Fruit fly (Drosophila melanogaster) whole organism, embryonic: ENCODE results near the gene Irk1.
A peak's percentile ranks its signal among the peaks of the same experiment; 100 is the strongest.

Experiments used
- ATbp ChIP-seq: fragments of 200-800 bp; sonication (Bioruptor generic); optimal IDR thresholded peaks from 2 replicates; lab custom pipeline; 2017; ENCODE audit warnings: missing biosample characterization, mild to moderate bottlenecking, missing genetic modification characterization, missing genetic modification reagents
- B-H1 ChIP-seq: fragments of 200-800 bp; sonication (Bioruptor generic); IDR thresholded peaks from 3 replicates; pipeline ENCODE4 v1.3.6; 2022; ENCODE audit warnings: missing biosample characterization, missing genetic modification characterization
- BEAF-32 ChIP-seq: fragments of 200-800 bp; sonication (Bioruptor generic); optimal IDR thresholded peaks from 3 replicates; lab custom pipeline; 2017; ENCODE audit warnings: missing biosample characterization, missing genetic modification characterization, mild to moderate bottlenecking, moderate library complexity, missing genetic modification reagents
- BtbVII ChIP-seq: fragments of 200-800 bp; sonication (Bioruptor generic); optimal IDR thresholded peaks from 3 replicates; lab custom pipeline; 2017; ENCODE audit warnings: missing biosample characterization, mild to moderate bottlenecking, missing genetic modification characterization
- C15 ChIP-seq: fragments of 200-800 bp; sonication (Bioruptor generic); IDR thresholded peaks from 3 replicates; pipeline ENCODE4 v1.3.6; 2022; ENCODE audit warnings: missing biosample characterization, missing genetic modification characterization
- CG1024 ChIP-seq: fragments of 200-800 bp; sonication (Bioruptor generic); IDR thresholded peaks from 2 replicates; pipeline ENCODE4 v1.3.6; 2022; ENCODE audit warnings: missing biosample characterization, missing genetic modification characterization
- CG11093 ChIP-seq: fragments of 200-800 bp; sonication (Bioruptor generic); IDR thresholded peaks from 3 replicates; pipeline ENCODE4 v1.3.6; 2022; ENCODE audit warnings: missing biosample characterization, missing genetic modification characterization
- CG11723 ChIP-seq: fragments of 200-800 bp; sonication (Bioruptor generic); optimal IDR thresholded peaks from 2 replicates; lab custom pipeline; 2017; ENCODE audit warnings: missing biosample characterization, mild to moderate bottlenecking, missing genetic modification characterization
- CG13775 ChIP-seq: fragments of 200-800 bp; sonication (Bioruptor generic); optimal IDR thresholded peaks from 3 replicates; lab custom pipeline; 2017; ENCODE audit warnings: missing biosample characterization, mild to moderate bottlenecking, missing genetic modification characterization
- CG14050 ChIP-seq: fragments of 200-800 bp; sonication (Bioruptor generic); IDR thresholded peaks from 3 replicates; pipeline ENCODE4 v1.3.6; 2022; ENCODE audit warnings: missing biosample characterization, missing genetic modification characterization
- CG14710 ChIP-seq: fragments of 200-800 bp; sonication (Bioruptor generic); optimal IDR thresholded peaks from 3 replicates; lab custom pipeline; 2019; ENCODE audit warnings: missing biosample characterization, mild to moderate bottlenecking, missing genetic modification characterization, moderate library complexity
- CG15073 ChIP-seq: fragments of 200-800 bp; sonication (Bioruptor generic); optimal IDR thresholded peaks from 2 replicates; lab custom pipeline; 2016; ENCODE audit warnings: missing biosample characterization, missing genetic modification characterization
- CG15514 ChIP-seq: fragments of 200-800 bp; sonication (Bioruptor generic); optimal IDR thresholded peaks from 3 replicates; lab custom pipeline; 2017; ENCODE audit warnings: missing biosample characterization, missing genetic modification characterization, mild to moderate bottlenecking, moderate library complexity, missing genetic modification reagents
- CG16863 ChIP-seq: fragments of 200-800 bp; sonication (Bioruptor generic); optimal IDR thresholded peaks from 3 replicates; lab custom pipeline; 2016; ENCODE audit warnings: missing biosample characterization, missing genetic modification characterization
- CG17912 ChIP-seq: fragments of 200-800 bp; sonication (Bioruptor generic); optimal IDR thresholded peaks from 2 replicates; lab custom pipeline; 2018; ENCODE audit warnings: missing biosample characterization, mild to moderate bottlenecking, missing genetic modification characterization
- CG18476 ChIP-seq: fragments of 200-800 bp; sonication (Bioruptor generic); optimal IDR thresholded peaks from 2 replicates; lab custom pipeline; 2016; ENCODE audit warnings: missing biosample characterization, mild to moderate bottlenecking, missing genetic modification characterization
- CG30403 ChIP-seq: fragments of 200-800 bp; sonication (Bioruptor generic); optimal IDR thresholded peaks from 3 replicates; lab custom pipeline; 2016; ENCODE audit warnings: missing biosample characterization, missing genetic modification characterization
- CG32532 ChIP-seq: fragments of 200-800 bp; sonication (Bioruptor generic); IDR thresholded peaks from 2 replicates; pipeline ENCODE4 v1.3.6; 2022; ENCODE audit warnings: missing biosample characterization, missing genetic modification characterization
- CG3281 ChIP-seq: fragments of 200-800 bp; sonication (Bioruptor generic); optimal IDR thresholded peaks from 3 replicates; lab custom pipeline; 2017; ENCODE audit warnings: missing biosample characterization, mild to moderate bottlenecking, missing genetic modification characterization
- CG6254 ChIP-seq: fragments of 200-800 bp; sonication (Bioruptor generic); optimal IDR thresholded peaks from 3 replicates; lab custom pipeline; 2017; ENCODE audit warnings: mild to moderate bottlenecking, missing biosample characterization, missing genetic modification reagents, missing genetic modification characterization
- CG8290 ChIP-seq, 3 experiments: fragments of 200-800 bp; sonication (Bioruptor generic); optimal IDR thresholded peaks; 2 replicates each; lab custom pipeline; 2016 to 2019; ENCODE audit warnings: missing biosample characterization in 3 of 3, missing genetic modification characterization in 3 of 3, mild to moderate bottlenecking in 2 of 3, moderate library complexity in 1 of 3
- CG8359 ChIP-seq: fragments of 200-800 bp; sonication (Bioruptor generic); optimal IDR thresholded peaks from 2 replicates; lab custom pipeline; 2017; ENCODE audit warnings: missing biosample characterization, mild to moderate bottlenecking, missing genetic modification characterization, borderline replicate concordance
- CTCF ChIP-seq: fragments of 200-800 bp; sonication (Bioruptor generic); optimal IDR thresholded peaks from 2 replicates; lab custom pipeline; 2017; ENCODE audit warnings: missing biosample characterization, mild to moderate bottlenecking, missing genetic modification characterization, moderate library complexity
- CkIIα-i1 ChIP-seq: fragments of 200-800 bp; sonication (Bioruptor generic); IDR thresholded peaks from 2 replicates; pipeline ENCODE4 v1.3.6; 2022; ENCODE audit warnings: missing biosample characterization, missing genetic modification characterization
- Deaf1 ChIP-seq: fragments of 200-800 bp; optimal IDR thresholded peaks from 3 replicates; lab custom pipeline; 2019; ENCODE audit warnings: missing biosample characterization, mild to moderate bottlenecking, missing genetic modification characterization, moderate library complexity
- E2f2 ChIP-seq: fragments of 200-800 bp; sonication (Bioruptor generic); IDR thresholded peaks from 2 replicates; pipeline ENCODE4 v1.3.6; 2022; ENCODE audit warnings: missing biosample characterization, missing genetic modification characterization
- Hmr ChIP-seq: fragments of 200-800 bp; sonication (Bioruptor generic); optimal IDR thresholded peaks from 3 replicates; lab custom pipeline; 2017; ENCODE audit warnings: mild to moderate bottlenecking, missing biosample characterization, missing genetic modification reagents, missing genetic modification characterization
- MTF-1 ChIP-seq: fragments of 200-800 bp; sonication (Bioruptor generic); optimal IDR thresholded peaks from 2 replicates; lab custom pipeline; 2018; ENCODE audit warnings: missing biosample characterization, mild to moderate bottlenecking, missing genetic modification characterization, borderline replicate concordance
- Med ChIP-seq: fragments of 200-800 bp; sonication (Bioruptor generic); peaks from one replicate; lab custom pipeline; 2016; ENCODE audit warnings: missing biosample characterization, missing genetic modification characterization, mild to moderate bottlenecking, inconsistent platforms, moderate library complexity
- Spps ChIP-seq: fragments of 200-800 bp; sonication (Bioruptor generic); optimal IDR thresholded peaks from 2 replicates; lab custom pipeline; 2018; ENCODE audit warnings: missing biosample characterization, mild to moderate bottlenecking, missing genetic modification characterization
- ac ChIP-seq: fragments of 200-800 bp; sonication (Bioruptor generic); optimal IDR thresholded peaks from 3 replicates; lab custom pipeline; 2017; ENCODE audit warnings: missing biosample characterization, mild to moderate bottlenecking, missing genetic modification characterization
- bowl ChIP-seq: fragments of 200-800 bp; sonication (Bioruptor generic); IDR thresholded peaks from 2 replicates; pipeline ENCODE4 v1.3.6; 2022; ENCODE audit warnings: missing biosample characterization, missing genetic modification characterization
- caup ChIP-seq: fragments of 200-800 bp; sonication (Bioruptor generic); optimal IDR thresholded peaks from 3 replicates; lab custom pipeline; 2017; ENCODE audit warnings: missing biosample characterization, mild to moderate bottlenecking, missing genetic modification characterization, moderate library complexity; ENCODE audit not compliant: severe bottlenecking
- crol ChIP-seq: fragments of 200-800 bp; sonication (Bioruptor generic); IDR thresholded peaks from 2 replicates; pipeline ENCODE4 v1.3.6; 2022; ENCODE audit warnings: missing biosample characterization, missing genetic modification characterization
- crp ChIP-seq, 2 experiments: fragments of 200-800 bp; sonication (Bioruptor generic); optimal IDR thresholded peaks; 2 replicates in 1 of 2; 3 replicates in 1 of 2; lab custom pipeline; 2017; ENCODE audit warnings: missing biosample characterization in 2 of 2, missing genetic modification characterization in 2 of 2, mild to moderate bottlenecking in 1 of 2, moderate library complexity in 1 of 2
- emc ChIP-seq: fragments of 200-800 bp; sonication (Bioruptor generic); optimal IDR thresholded peaks from 2 replicates; lab custom pipeline; 2016; ENCODE audit warnings: missing biosample characterization, missing genetic modification characterization
- ftz-f1 ChIP-seq: fragments of 200-800 bp; sonication (Bioruptor generic); optimal IDR thresholded peaks from 2 replicates; lab custom pipeline; 2016; ENCODE audit warnings: missing biosample characterization, missing genetic modification characterization
- gem ChIP-seq: fragments of 200-800 bp; sonication (Bioruptor generic); optimal IDR thresholded peaks from 2 replicates; lab custom pipeline; 2019; ENCODE audit warnings: missing biosample characterization, mild to moderate bottlenecking, missing genetic modification characterization, moderate library complexity
- h ChIP-seq: fragments of >200 bp; optimal IDR thresholded peaks from 2 replicates; lab custom pipeline; 2017
- kay ChIP-seq: fragments of 200-800 bp; sonication (Bioruptor generic); optimal IDR thresholded peaks from 2 replicates; lab custom pipeline; 2016; ENCODE audit warnings: missing biosample characterization, missing genetic modification characterization
- lov ChIP-seq, 2 experiments: fragments of 200-800 bp in 1 of 2; fragments of >200 bp in 1 of 2; sonication (Bioruptor generic) in 1 of 2; IDR thresholded peaks in 1 of 2; optimal IDR thresholded peaks in 1 of 2; 2 replicates in 1 of 2; 3 replicates in 1 of 2; pipeline versions ENCODE4 v1.3.6 to Lab custom; 2017 to 2022; ENCODE audit warnings: missing biosample characterization in 1 of 2, missing genetic modification characterization in 1 of 2
- phol ChIP-seq: fragments of 200-800 bp; sonication (Bioruptor generic); optimal IDR thresholded peaks from 3 replicates; lab custom pipeline; 2018; ENCODE audit warnings: missing biosample characterization, mild to moderate bottlenecking, missing genetic modification characterization, moderate library complexity
- pnt ChIP-seq: fragments of 200-800 bp; sonication (Bioruptor generic); optimal IDR thresholded peaks from 3 replicates; lab custom pipeline; 2016; ENCODE audit warnings: missing biosample characterization, missing genetic modification characterization
- prd ChIP-seq, 3 experiments: fragments of >200 bp in 2 of 3; fragments of 200-800 bp in 1 of 3; sonication (Bioruptor generic) in 1 of 3; optimal IDR thresholded peaks in 2 of 3; IDR thresholded peaks in 1 of 3; 2 replicates in 2 of 3; 3 replicates in 1 of 3; pipeline versions ENCODE4 v1.3.6 to Lab custom; 2017 to 2022; ENCODE audit warnings: missing biosample characterization in 1 of 3, missing genetic modification characterization in 1 of 3
- pzg ChIP-seq: fragments of 200-800 bp; sonication (Bioruptor generic); optimal IDR thresholded peaks from 3 replicates; lab custom pipeline; 2018; ENCODE audit warnings: missing biosample characterization, mild to moderate bottlenecking, missing genetic modification characterization, moderate library complexity
- salm ChIP-seq: fragments of 200-800 bp; sonication (Bioruptor generic); optimal IDR thresholded peaks from 2 replicates; lab custom pipeline; 2018; ENCODE audit warnings: missing biosample characterization, mild to moderate bottlenecking, missing genetic modification characterization
- sens ChIP-seq: fragments of 200-800 bp; sonication (Bioruptor generic); peaks from one replicate; lab custom pipeline; 2016; ENCODE audit warnings: missing biosample characterization, missing genetic modification characterization
- slou ChIP-seq: fragments of 200-800 bp; sonication (Bioruptor generic); optimal IDR thresholded peaks from 3 replicates; lab custom pipeline; 2016; ENCODE audit warnings: missing biosample characterization, missing genetic modification characterization
- sob ChIP-seq: fragments of 200-800 bp; sonication (Bioruptor generic); IDR thresholded peaks from 2 replicates; pipeline ENCODE4 v1.3.6; 2022; ENCODE audit warnings: missing biosample characterization, missing genetic modification characterization
- stc ChIP-seq: fragments of 200-800 bp; sonication (Bioruptor generic); IDR thresholded peaks from 2 replicates; pipeline ENCODE4 v1.3.6; 2022; ENCODE audit warnings: missing biosample characterization, missing genetic modification characterization
- toy ChIP-seq: fragments of 200-800 bp; sonication (Bioruptor generic); IDR thresholded peaks from 2 replicates; pipeline ENCODE4 v1.3.6; 2022; ENCODE audit warnings: missing biosample characterization, missing genetic modification characterization
- ttk ChIP-seq: fragments of 200-800 bp; sonication (Bioruptor generic); IDR thresholded peaks from 2 replicates; pipeline ENCODE4 v2.1.2; 2022; ENCODE audit warnings: missing biosample characterization, missing genetic modification characterization

Irk1 gene

DNA sequence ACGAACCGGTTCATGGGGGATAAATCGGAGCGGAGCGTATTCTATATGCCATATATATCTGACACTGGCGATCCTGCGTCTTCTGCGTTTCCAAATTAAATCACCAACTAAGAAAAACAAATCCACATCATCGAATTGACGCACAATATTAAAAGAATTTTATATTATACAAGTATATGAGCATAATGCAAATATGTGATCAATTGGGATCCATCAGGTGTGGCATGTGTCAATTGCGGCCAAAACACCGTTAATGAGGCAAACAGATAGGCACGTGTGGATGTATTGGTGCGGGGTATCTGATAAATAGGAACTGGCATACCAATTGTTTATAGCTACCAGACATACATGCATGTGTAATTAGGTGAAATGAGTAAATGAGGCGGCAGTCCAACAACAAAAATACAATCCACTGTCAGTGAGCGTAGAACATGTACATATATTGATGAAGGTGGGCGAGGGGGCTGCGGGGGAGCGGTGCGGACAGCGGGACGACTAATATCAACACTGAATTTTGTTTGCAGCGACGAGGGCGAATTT lies 10.0 kb downstream of the Irk1 start (continued):
- no peak for TF ChIP-seq ttk (GFP tag; lab: Robert Waterston, UW)
- TF ChIP-seq sob (GFP tag; lab: Robert Waterston, UW): no peak
- TF ChIP-seq crol: peak; percentile 87
- TF ChIP-seq CG13775 (GFP tag; lab: Kevin White, UChicago): no peak
- TF ChIP-seq C15 (GFP tag; lab: Robert Waterston, UW): no peak
- no peak for TF ChIP-seq B-H1
- no peak for TF ChIP-seq CG14710 (tag; lab: Kevin White, UChicago)
- TF ChIP-seq ftz-f1 (GFP tag; lab: Kevin White, UChicago): no peak
- TF ChIP-seq Deaf1 (tag; lab: Kevin White, UChicago): no peak
- no peak for TF ChIP-seq BEAF-32 (GFP tag; lab: Kevin White, UChicago)
- TF ChIP-seq Hmr: peak; percentile 62
- no peak for TF ChIP-seq prd (optimal IDR thresholded peaks at IDR 0.05; lab: Kevin White, UChicago)
- TF ChIP-seq prd (GFP tag; IDR thresholded peaks at IDR 0.05; lab: Robert Waterston, UW): no peak
- no peak for TF ChIP-seq emc
- TF ChIP-seq phol: no peak
- no peak for TF ChIP-seq stc
- no peak for TF ChIP-seq CG8359 (GFP tag; lab: Kevin White, UChicago)
- TF ChIP-seq h (lab: Kevin White, UChicago): no peak
- TF ChIP-seq CG11723: no peak
- peak; percentile 14 for TF ChIP-seq CG3281
- 0 out of 2 replicates have a peak, but pooled peaks have one; percentile 6 for TF ChIP-seq toy (GFP tag; lab: Robert Waterston, UW)
- no peak for TF ChIP-seq ac
- TF ChIP-seq CG1024: no peak
- peak; percentile 68 for TF ChIP-seq BtbVII (GFP tag; lab: Kevin White, UChicago)
- no peak for TF ChIP-seq pzg (GFP tag; lab: Kevin White, UChicago)
- no peak for TF ChIP-seq CG18476 (GFP tag; lab: Kevin White, UChicago)
- TF ChIP-seq CkIIα-i1: no peak
- no peak for TF ChIP-seq lov (optimal IDR thresholded peaks at IDR 0.05; lab: Kevin White, UChicago)
- TF ChIP-seq lov (GFP tag; IDR thresholded peaks at IDR 0.05; lab: Robert Waterston, UW): no peak
- no peak for TF ChIP-seq CG17912 (GFP tag; lab: Kevin White, UChicago)
- no peak for TF ChIP-seq CG14050
- no peak for TF ChIP-seq CG30403 (GFP tag; lab: Kevin White, UChicago)
- TF ChIP-seq caup: peak; percentile 49
- TF ChIP-seq bowl (GFP tag; lab: Robert Waterston, UW): no peak
- TF ChIP-seq CG6254: no peak
- TF ChIP-seq crp (GFP tag; optimal IDR thresholded peaks at IDR 0.05; lab: Kevin White, UChicago): no peak
- no peak for TF ChIP-seq salm (tag; lab: Kevin White, UChicago)
- TF ChIP-seq MTF-1: peak; percentile 6
- TF ChIP-seq slou (GFP tag; lab: Kevin White, UChicago): no peak
- no peak for TF ChIP-seq CG16863
- TF ChIP-seq, all 482 proteins: peak for 38

DNA sequence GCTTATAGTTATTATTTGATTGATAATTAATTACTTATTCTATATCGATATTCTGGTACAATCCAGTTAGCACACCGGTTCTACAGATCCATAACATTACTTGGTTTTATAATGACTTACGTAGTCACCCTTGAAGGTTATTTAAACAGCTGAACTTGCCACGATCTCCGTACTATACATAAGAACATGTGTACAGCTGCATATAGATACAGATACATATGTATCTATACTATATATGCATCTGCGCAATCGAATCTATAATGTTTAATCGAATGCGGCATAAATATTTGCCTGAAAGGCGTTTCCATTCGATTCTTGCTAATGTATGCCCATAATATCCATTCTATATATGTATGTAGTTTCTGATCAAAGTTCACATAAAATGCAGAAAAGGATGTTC lies 11.2 kb downstream of the Irk1 start:
- TF ChIP-seq ATbp (GFP tag; lab: Kevin White, UChicago) (peak; percentile 4), pnt (GFP tag; lab: Kevin White, UChicago) (no peak), gem (tag; lab: Kevin White, UChicago) (peak; percentile 1), CG8290 (GFP tag; optimal IDR thresholded peaks at IDR 0.05; lab: Kevin White, UChicago) (no peak), CG8290 (tag; optimal IDR thresholded peaks at IDR 0.05; lab: Kevin White, UChicago) (peak in 1 of 2 experiments; percentile 28), CG11093 (GFP tag; lab: Robert Waterston, UW) (no peak), kay (GFP tag; lab: Kevin White, UChicago) (no peak), CG15073 (GFP tag; lab: Kevin White, UChicago) (no peak), slou (GFP tag; lab: Kevin White, UChicago) (no peak), Med (peak; percentile 3), Spps (no peak), E2f2 (GFP tag; lab: Robert Waterston, UW) (no peak), sens (GFP tag; lab: Kevin White, UChicago) (peak; percentile 53), CG15514 (peak; percentile 25), CTCF (GFP tag; lab: Kevin White, UChicago) (no peak), CG32532 (GFP tag; lab: Robert Waterston, UW) (no peak), BtbVII (GFP tag; lab: Kevin White, UChicago) (peak; percentile 16), caup (peak; percentile 21)
